Worm (Caenorhabditis elegans) whole organism, midembryonic: ENCODE results near the gene C47A4.3.

Source experiments
- T22C8.4 ChIP-seq: fragments of 200-800 bp; sonication (Bioruptor generic); IDR thresholded peaks from 2 replicates; pipeline ENCODE4 v1.3.6; 2022; ENCODE audit warnings: missing genetic modification characterization, missing compliant biosample characterization
- cog-1 ChIP-seq: sonication (generic microtip); optimal IDR thresholded peaks from 2 replicates; lab custom pipeline; 2016; ENCODE audit warnings: missing genetic modification characterization, missing compliant biosample characterization
- med-1 ChIP-seq: sonication (generic microtip); optimal IDR thresholded peaks from 2 replicates; lab custom pipeline; 2017; ENCODE audit warnings: missing genetic modification characterization, mild to moderate bottlenecking, missing compliant biosample characterization, antibody characterized with exemption, missing genetic modification reagents; ENCODE audit not compliant: insufficient read depth
- ref-1 ChIP-seq: fragments of 200-800 bp; sonication (Bioruptor generic); conservative IDR thresholded peaks from 2 replicates; pipeline ENCODE4 v1.3.6; 2022; ENCODE audit warnings: missing genetic modification reagents, missing genetic modification characterization, missing compliant biosample characterization
- tab-1 ChIP-seq: fragments of 200-800 bp; sonication (Bioruptor generic); IDR thresholded peaks from 2 replicates; pipeline ENCODE4 v1.3.6; 2022; ENCODE audit warnings: missing genetic modification characterization, missing compliant biosample characterization
- ztf-23 ChIP-seq: fragments of 200-800 bp; sonication (Bioruptor generic); IDR thresholded peaks from 2 replicates; pipeline ENCODE4 v1.3.6; 2022; ENCODE audit warnings: missing genetic modification reagents, missing genetic modification characterization, missing compliant biosample characterization
- ztf-29 ChIP-seq: fragments of 200-800 bp; sonication (Bioruptor generic); IDR thresholded peaks from 2 replicates; pipeline ENCODE4 v1.3.6; 2022; ENCODE audit warnings: missing genetic modification reagents, missing genetic modification characterization, missing compliant biosample characterization

- TF ChIP-seq med-1 (GFP tag; lab: Kevin White, UChicago) (no peak), ztf-23 (GFP tag; lab: Robert Waterston, UW) (no peak), T22C8.4 (GFP tag; lab: Robert Waterston, UW) (no peak), ztf-29 (GFP tag; lab: Robert Waterston, UW) (no peak), tab-1 (GFP tag; lab: Robert Waterston, UW) (no peak), ref-1 (GFP tag; lab: Robert Waterston, UW) (no peak), cog-1 (tag; lab: Kevin White, UChicago) (no peak)
Observed at ce11 chrIV:13726630-13727029, 15.5 kb downstream of the C47A4.3 start, which contains the start of gene ent-4.
